Worm (Caenorhabditis elegans): ENCODE results near the gene str-67.

DNA sequence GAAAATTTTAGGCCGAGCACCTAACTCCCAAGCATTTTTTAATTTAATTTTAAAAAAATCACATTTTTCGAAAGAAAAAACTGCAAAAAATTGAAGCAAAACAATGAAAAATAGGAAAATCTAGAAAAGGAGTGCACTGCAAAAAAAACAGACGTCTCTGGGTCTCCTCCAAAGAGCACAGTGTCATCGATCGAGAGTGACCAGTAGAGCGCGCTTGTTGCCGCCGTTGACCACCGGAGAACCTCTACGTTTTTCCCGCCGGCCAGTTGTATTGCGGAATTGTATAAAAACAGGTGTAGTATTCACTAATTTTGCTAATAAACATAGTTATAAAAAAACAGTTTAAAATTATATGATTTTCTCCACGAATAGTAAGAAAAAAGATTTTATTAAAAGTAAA, 15.1 kb downstream of the str-67 start:
- TF ChIP-seq him-1 (tag; optimal IDR thresholded peaks at IDR 0.05) (no peak), W03F9.2 (tag; optimal IDR thresholded peaks at IDR 0.05) (no peak), dao-5 (tag; optimal IDR thresholded peaks at IDR 0.05) (no peak)

Data from whole organism, L4/young adult.